Fruit fly (Drosophila melanogaster) whole organism, wandering third instar larva: ENCODE measurements around the gene CG13737.

Experiments used
- Myc ChIP-seq: fragments of >200 bp; optimal IDR thresholded peaks from 2 replicates; lab custom pipeline; 2017
- ey ChIP-seq: fragments of 200-800 bp; sonication (Bioruptor generic); optimal IDR thresholded peaks from 2 replicates; lab custom pipeline; 2016; ENCODE audit warnings: missing biosample characterization, missing genetic modification characterization

- TF ChIP-seq ey (GFP tag; lab: Kevin White, UChicago) (no peak), Myc (lab: Kevin White, UChicago) (no peak)
Measured at dm6 chr3L:13881555-13881954, 2.8 kb downstream of the CG13737 start.
